Worm (Caenorhabditis elegans) whole organism, L2 larva: ENCODE data around the gene sru-28.

Experiments
- F13H6.1 ChIP-seq: sonication (generic microtip); optimal IDR thresholded peaks from 2 replicates; lab custom pipeline; 2016; ENCODE audit warnings: missing genetic modification characterization, missing compliant biosample characterization
- Y55F3AM.14 ChIP-seq: fragments of 200-800 bp; sonication (Bioruptor generic); optimal IDR thresholded peaks from 2 replicates; lab custom pipeline; 2018; ENCODE audit warnings: mild to moderate bottlenecking, missing genetic modification characterization, missing compliant biosample characterization
- ZK546.5 ChIP-seq: sonication (generic microtip); optimal IDR thresholded peaks from 2 replicates; lab custom pipeline; 2017; ENCODE audit warnings: missing biosample characterization, missing genetic modification characterization
- aly-2 ChIP-seq: fragments of 150-350 bp; optimal IDR thresholded peaks from 2 replicates; lab custom pipeline; 2014; ENCODE audit warnings: missing biosample characterization, missing genetic modification characterization
- ama-1 ChIP-seq: fragments of 150-350 bp; optimal IDR thresholded peaks from 2 replicates; lab custom pipeline; 2018; ENCODE audit warnings: inconsistent platforms
- ceh-16 ChIP-seq: fragments of 150-350 bp; optimal IDR thresholded peaks from 2 replicates; lab custom pipeline; 2014; ENCODE audit warnings: missing biosample characterization, missing genetic modification characterization
- crh-2 ChIP-seq: sonication (generic microtip); optimal IDR thresholded peaks from 2 replicates; lab custom pipeline; 2017; ENCODE audit warnings: missing biosample characterization, missing genetic modification characterization
- dmd-4 ChIP-seq: sonication (generic microtip); optimal IDR thresholded peaks from 2 replicates; lab custom pipeline; 2017; ENCODE audit warnings: missing biosample characterization, missing genetic modification characterization
- egl-27 ChIP-seq: sonication (generic microtip); optimal IDR thresholded peaks from 3 replicates; lab custom pipeline; 2017; ENCODE audit warnings: missing biosample characterization, missing genetic modification reagents, missing genetic modification characterization
- elt-1 ChIP-seq: fragments of 150-350 bp; optimal IDR thresholded peaks from 2 replicates; lab custom pipeline; 2014; ENCODE audit warnings: missing biosample characterization, missing genetic modification characterization
- elt-3 ChIP-seq: sonication (generic microtip); optimal IDR thresholded peaks from 2 replicates; lab custom pipeline; 2017; ENCODE audit warnings: missing biosample characterization, missing genetic modification characterization
- fos-1 ChIP-seq: fragments of 150-350 bp; optimal IDR thresholded peaks from 2 replicates; lab custom pipeline; 2014; ENCODE audit warnings: missing biosample characterization, missing genetic modification characterization
- gmeb-1 ChIP-seq: fragments of 150-350 bp; optimal IDR thresholded peaks from 2 replicates; lab custom pipeline; 2014; ENCODE audit warnings: missing biosample characterization, missing genetic modification characterization
- lin-11 ChIP-seq: fragments of 150-350 bp; sonication (generic microtip); optimal IDR thresholded peaks from 2 replicates; lab custom pipeline; 2014; ENCODE audit warnings: missing biosample characterization, missing genetic modification characterization, inconsistent platforms, mixed read lengths
- lin-13 ChIP-seq: fragments of 150-350 bp; optimal IDR thresholded peaks from 2 replicates; lab custom pipeline; 2014; ENCODE audit warnings: missing biosample characterization, missing genetic modification reagents, missing genetic modification characterization
- lsy-2 ChIP-seq, 2 experiments: fragments of 150-350 bp in 1 of 2; sonication (generic microtip) in 1 of 2; optimal IDR thresholded peaks; 2 replicates each; lab custom pipeline; 2014 to 2017; ENCODE audit warnings: missing biosample characterization in 2 of 2, missing genetic modification characterization in 2 of 2
- mab-5 ChIP-seq: fragments of 150-350 bp; optimal IDR thresholded peaks from 2 replicates; lab custom pipeline; 2014; ENCODE audit warnings: missing biosample characterization, missing genetic modification characterization
- mdl-1 ChIP-seq, 2 experiments: fragments of 150-350 bp in 1 of 2; sonication (generic microtip) in 1 of 2; optimal IDR thresholded peaks; 2 replicates each; lab custom pipeline; 2017; ENCODE audit warnings: missing biosample characterization in 2 of 2, missing genetic modification characterization in 2 of 2
- nhr-10 ChIP-seq: sonication (generic microtip); optimal IDR thresholded peaks from 2 replicates; lab custom pipeline; 2017; ENCODE audit warnings: missing biosample characterization, missing genetic modification characterization
- nhr-129 ChIP-seq: fragments of 150-350 bp; optimal IDR thresholded peaks from 2 replicates; lab custom pipeline; 2014; ENCODE audit warnings: missing biosample characterization, missing genetic modification characterization
- nhr-21 ChIP-seq: fragments of 150-350 bp; optimal IDR thresholded peaks from 2 replicates; lab custom pipeline; 2014; ENCODE audit warnings: missing biosample characterization, missing genetic modification characterization
- nhr-23 ChIP-seq: fragments of 150-350 bp; optimal IDR thresholded peaks from 2 replicates; lab custom pipeline; 2014; ENCODE audit warnings: missing biosample characterization, missing genetic modification reagents, missing genetic modification characterization
- nhr-237 ChIP-seq: fragments of 150-350 bp; optimal IDR thresholded peaks from 2 replicates; lab custom pipeline; 2014; ENCODE audit warnings: missing biosample characterization, missing genetic modification characterization
- nhr-25 ChIP-seq: fragments of 150-350 bp; sonication (generic microtip); optimal IDR thresholded peaks from 3 replicates; lab custom pipeline; 2014; ENCODE audit warnings: missing biosample characterization, missing genetic modification characterization
- nhr-6 ChIP-seq: fragments of 150-350 bp; optimal IDR thresholded peaks from 2 replicates; lab custom pipeline; 2014; ENCODE audit warnings: missing biosample characterization, missing genetic modification characterization
- nhr-77 ChIP-seq: fragments of 150-350 bp; optimal IDR thresholded peaks from 2 replicates; lab custom pipeline; 2014; ENCODE audit warnings: missing biosample characterization, missing genetic modification characterization
- peb-1 ChIP-seq: fragments of 150-350 bp; optimal IDR thresholded peaks from 2 replicates; lab custom pipeline; 2014; ENCODE audit warnings: missing biosample characterization, missing genetic modification characterization
- sem-4 ChIP-seq: fragments of 150-350 bp; optimal IDR thresholded peaks from 2 replicates; lab custom pipeline; 2014; ENCODE audit warnings: missing biosample characterization, missing genetic modification reagents, missing genetic modification characterization
- skn-1 ChIP-seq: sonication (generic microtip); optimal IDR thresholded peaks from 2 replicates; lab custom pipeline; 2017; ENCODE audit warnings: missing biosample characterization, missing genetic modification characterization
- sma-9 ChIP-seq, 2 experiments: fragments of 150-350 bp in 1 of 2; sonication (generic microtip) in 1 of 2; optimal IDR thresholded peaks; 2 replicates each; lab custom pipeline; 2014 to 2016; ENCODE audit warnings: missing genetic modification characterization in 2 of 2, mild to moderate bottlenecking in 1 of 2, missing biosample characterization in 1 of 2, missing compliant biosample characterization in 1 of 2, missing genetic modification reagents in 1 of 2, moderate library complexity in 1 of 2
- unc-39 ChIP-seq: fragments of 150-350 bp; optimal IDR thresholded peaks from 2 replicates; lab custom pipeline; 2014; ENCODE audit warnings: missing biosample characterization, missing genetic modification characterization
- unc-55 ChIP-seq: fragments of 150-350 bp; sonication (generic microtip); optimal IDR thresholded peaks from 3 replicates; lab custom pipeline; 2014; ENCODE audit warnings: missing biosample characterization, missing genetic modification reagents, missing genetic modification characterization
- unc-62 ChIP-seq: fragments of 150-350 bp; optimal IDR thresholded peaks from 2 replicates; lab custom pipeline; 2014; ENCODE audit warnings: missing biosample characterization, missing genetic modification reagents, missing genetic modification characterization
- ztf-4 ChIP-seq: fragments of 150-350 bp; optimal IDR thresholded peaks from 2 replicates; lab custom pipeline; 2014; ENCODE audit warnings: missing biosample characterization, missing genetic modification characterization

The sru-28 gene

ce11 chrV:1495752-1496151, 10.3 kb upstream of the sru-28 start:
- TF ChIP-seq lin-11 (tag; lab: Kevin White, UChicago): no peak
- TF ChIP-seq nhr-10 (tag; lab: Kevin White, UChicago): no peak
- TF ChIP-seq mdl-1 (tag; optimal IDR thresholded peaks at IDR 0.05; lab: Kevin White, UChicago): no peak
- TF ChIP-seq gmeb-1 (tag; lab: Kevin White, UChicago): no peak
- TF ChIP-seq elt-3: no peak
- TF ChIP-seq crh-2 (tag; lab: Kevin White, UChicago): no peak
- no peak for TF ChIP-seq dmd-4
- TF ChIP-seq ama-1 (lab: Kevin White, UChicago): no peak
- TF ChIP-seq nhr-6 (tag; lab: Kevin White, UChicago): no peak
- TF ChIP-seq nhr-23: no peak
- no peak for TF ChIP-seq aly-2 (tag; lab: Kevin White, UChicago)
- no peak for TF ChIP-seq skn-1 (tag; lab: Kevin White, UChicago)
- no peak for TF ChIP-seq Y55F3AM.14 (GFP tag; lab: Kevin White, UChicago)

ce11 chrV:1499140-1499539, 7.0 kb upstream of the sru-28 start, which contains the start of gene sru-27:
sru-27 (plus strand) TSS chrV:1499440.
- TF ChIP-seq elt-3 (no peak), ama-1 (lab: Kevin White, UChicago) (no peak), ZK546.5 (tag; lab: Kevin White, UChicago) (no peak), nhr-21 (tag; lab: Kevin White, UChicago) (no peak), fos-1 (tag; lab: Kevin White, UChicago) (no peak), nhr-129 (tag; lab: Kevin White, UChicago) (no peak), nhr-10 (tag; lab: Kevin White, UChicago) (no peak)

- TF ChIP-seq aly-2 (tag; lab: Kevin White, UChicago): no peak
- TF ChIP-seq, all 48 proteins: peak for 0
Measured at ce11 chrV:1511537-1511936, 5.4 kb downstream of the sru-28 start, which contains the start of gene nhr-260. nhr-260 (minus strand) TSS chrV:1511637.

ce11 chrV:1521845-1522244, 15.8 kb downstream of the sru-28 start, which contains the start of gene str-240:
str-240 (minus strand) TSS chrV:1521945.
- TF ChIP-seq lin-13 (no peak), mab-5 (tag; lab: Kevin White, UChicago) (no peak), nhr-77 (tag; lab: Kevin White, UChicago) (no peak), nhr-237 (tag; lab: Kevin White, UChicago) (no peak), skn-1 (tag; lab: Kevin White, UChicago) (no peak), F13H6.1 (tag; lab: Kevin White, UChicago) (no peak), elt-1 (tag; lab: Kevin White, UChicago) (no peak), unc-62 (GFP tag; lab: Kevin White, UChicago) (no peak), elt-3 (no peak), lsy-2 (tag; optimal IDR thresholded peaks at IDR 0.05; lab: Kevin White, UChicago) (no peak), peb-1 (tag; lab: Kevin White, UChicago) (no peak), unc-39 (tag; lab: Kevin White, UChicago) (no peak), ztf-4 (tag; lab: Kevin White, UChicago) (no peak), sma-9 (GFP tag; optimal IDR thresholded peaks at IDR 0.05; lab: Kevin White, UChicago) (no peak), sma-9 (tag; optimal IDR thresholded peaks at IDR 0.05; lab: Kevin White, UChicago) (no peak), ceh-16 (tag; lab: Kevin White, UChicago) (no peak), sem-4 (tag; lab: Kevin White, UChicago) (no peak)
- TF ChIP-seq, all 48 proteins: peak for 0

DNA sequence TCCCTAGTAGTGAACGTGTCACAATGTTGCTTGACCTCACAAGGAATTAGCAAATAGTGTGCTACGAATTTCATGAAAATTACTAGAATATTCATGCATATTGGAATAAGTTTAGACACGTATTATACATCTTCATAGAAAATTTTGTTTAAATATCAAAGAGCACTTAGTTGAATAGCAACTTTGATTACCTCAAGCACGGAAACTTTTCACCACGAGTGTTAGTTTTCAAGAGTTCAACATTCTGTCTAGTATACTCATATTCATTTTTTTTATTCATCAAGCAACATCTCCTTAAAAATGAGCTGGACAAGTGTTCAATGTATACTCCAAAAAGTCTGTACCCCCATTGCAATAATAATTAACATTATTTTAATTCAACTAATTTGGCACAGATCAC, 16.4 kb downstream of the sru-28 start, which contains the start of gene str-243:
Gene str-243, plus strand, starts transcription at position 301 of the 400 bp plus-strand sequence.
- TF ChIP-seq nhr-25 (tag; lab: Kevin White, UChicago) (no peak), unc-55 (GFP tag; lab: Kevin White, UChicago) (no peak), egl-27 (tag; lab: Kevin White, UChicago) (no peak), nhr-129 (tag; lab: Kevin White, UChicago) (no peak), ztf-4 (tag; lab: Kevin White, UChicago) (no peak), gmeb-1 (tag; lab: Kevin White, UChicago) (no peak), ceh-16 (tag; lab: Kevin White, UChicago) (no peak), elt-3 (no peak), nhr-77 (tag; lab: Kevin White, UChicago) (no peak)
